Worm (Caenorhabditis elegans) whole organism, dauer: ENCODE measurements around the gene F35C5.12.

Experiments
- unc-62 ChIP-seq: sonication (generic microtip); optimal IDR thresholded peaks from 2 replicates; lab custom pipeline; 2017; ENCODE audit warnings: missing biosample characterization, missing genetic modification reagents, missing genetic modification characterization

The F35C5.12 gene

DNA sequence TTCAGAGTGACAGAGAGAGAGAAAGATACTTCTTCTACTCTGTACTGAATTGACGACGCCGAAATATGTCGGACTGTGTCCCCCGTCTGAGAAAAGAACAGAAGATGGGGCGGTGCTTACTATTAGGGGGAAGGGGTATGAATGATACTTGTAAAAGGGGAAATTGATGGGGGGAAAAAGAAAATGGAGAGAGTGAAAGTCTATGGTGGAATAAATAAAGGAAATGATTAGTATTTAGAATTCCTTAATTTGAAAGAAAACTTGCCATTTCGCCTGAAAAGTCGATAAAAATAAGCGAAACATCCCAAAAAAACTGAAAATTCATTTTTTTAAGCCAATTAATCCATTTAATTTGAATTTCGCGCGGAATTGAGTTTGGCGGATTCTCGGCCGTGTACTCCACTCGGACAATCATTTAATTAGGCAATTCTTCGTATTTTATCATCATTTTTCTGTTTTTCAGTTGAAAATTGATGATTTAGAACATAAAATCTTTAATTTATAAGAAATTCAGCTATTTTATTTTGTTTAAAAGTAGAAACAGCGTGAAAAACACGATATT lies at the start of gene F35C5.12:
Gene F35C5.12, minus strand, starts transcription at position 51 of the 562 bp plus-strand sequence.
- no peak for TF ChIP-seq unc-62

ce11 chrII:12961743-12962142 lies 47.4 kb upstream of the F35C5.12 start:
- no peak for TF ChIP-seq unc-62

DNA sequence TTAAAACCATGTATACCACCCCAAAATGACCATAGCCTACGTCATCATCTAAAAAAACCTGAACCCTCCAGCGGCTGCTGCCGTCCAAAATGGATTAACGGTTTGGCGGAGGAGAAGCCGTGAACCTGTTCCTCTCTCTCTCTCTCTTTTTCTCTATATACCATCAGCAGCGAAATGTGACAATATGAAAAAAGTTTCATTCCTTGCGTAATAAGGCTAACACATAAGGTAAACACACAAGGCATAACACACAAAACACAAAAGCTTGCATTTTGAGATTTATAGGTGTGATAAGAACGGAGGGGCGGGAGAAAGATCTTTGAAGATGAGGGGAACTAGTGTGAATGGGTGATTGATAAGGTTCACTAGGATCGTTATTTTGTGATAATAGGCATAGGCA lies 46.9 kb upstream of the F35C5.12 start:
- TF ChIP-seq unc-62 = no peak

DNA sequence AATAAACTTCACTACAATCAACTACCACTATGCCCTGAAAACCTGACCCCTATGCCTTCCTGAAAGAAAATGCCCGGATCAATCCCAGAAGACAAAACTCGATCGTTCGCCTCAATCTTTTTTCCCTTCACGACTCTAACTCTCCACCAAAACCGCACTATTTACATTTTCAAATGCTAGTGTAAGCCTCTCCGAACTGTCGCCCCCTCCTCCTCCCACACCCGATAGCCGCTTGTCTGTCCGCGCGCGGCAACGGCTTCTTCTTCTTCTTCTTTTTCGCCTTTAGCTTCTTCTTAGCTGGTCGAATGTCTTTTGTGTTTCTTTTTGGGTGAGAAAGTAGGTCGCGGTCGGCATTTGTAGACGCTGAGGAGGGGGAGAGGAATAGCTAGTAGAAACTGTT lies 45.8 kb upstream of the F35C5.12 start:
- TF ChIP-seq unc-62 = no peak

DNA sequence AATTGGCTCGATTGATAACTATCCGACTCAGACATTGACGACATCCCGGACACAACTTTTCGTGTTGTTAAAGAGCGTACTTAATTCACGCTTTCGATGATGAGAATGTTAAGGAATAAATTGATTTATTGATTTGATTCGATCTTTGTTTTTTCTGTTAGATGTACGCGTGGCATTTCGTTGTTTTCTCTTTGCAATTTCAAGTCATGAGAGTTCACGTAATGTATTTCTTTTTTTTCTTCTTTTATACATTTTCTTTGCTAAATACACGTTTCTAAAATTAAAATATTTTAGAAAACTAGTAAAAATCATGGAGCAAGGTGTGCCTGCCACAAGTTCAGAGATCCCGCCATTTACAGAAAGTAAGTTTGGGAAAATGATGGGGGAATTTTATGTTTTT lies 40.3 kb upstream of the F35C5.12 start, which contains the start of the genes Y38F1A.1 and Y38F1A.2:
Gene Y38F1A.1, minus strand, starts transcription at position 101 of the 400 bp plus-strand sequence.
Gene Y38F1A.2, plus strand, starts transcription at position 289 of the 400 bp plus-strand sequence.
- no peak for TF ChIP-seq unc-62

DNA sequence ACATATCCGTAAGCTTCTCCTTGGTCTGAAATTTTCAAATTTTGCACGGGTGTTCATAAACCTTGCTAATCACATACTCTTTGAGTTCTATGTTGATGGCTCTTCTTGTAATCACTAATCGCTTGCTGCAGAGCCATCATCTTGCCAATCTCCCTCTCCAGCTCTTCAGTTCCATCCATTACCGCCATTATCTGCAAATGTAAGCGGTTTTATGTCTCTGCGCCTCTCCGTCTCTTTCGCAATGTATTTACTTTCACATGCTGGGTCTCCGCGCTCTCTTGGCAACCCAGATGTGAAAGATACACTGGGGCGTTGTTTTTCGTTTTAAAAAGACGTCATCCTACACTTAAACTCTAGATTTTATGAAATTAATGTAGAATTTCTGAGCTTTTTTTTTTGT lies 38.9 kb upstream of the F35C5.12 start:
- no peak for TF ChIP-seq unc-62

DNA sequence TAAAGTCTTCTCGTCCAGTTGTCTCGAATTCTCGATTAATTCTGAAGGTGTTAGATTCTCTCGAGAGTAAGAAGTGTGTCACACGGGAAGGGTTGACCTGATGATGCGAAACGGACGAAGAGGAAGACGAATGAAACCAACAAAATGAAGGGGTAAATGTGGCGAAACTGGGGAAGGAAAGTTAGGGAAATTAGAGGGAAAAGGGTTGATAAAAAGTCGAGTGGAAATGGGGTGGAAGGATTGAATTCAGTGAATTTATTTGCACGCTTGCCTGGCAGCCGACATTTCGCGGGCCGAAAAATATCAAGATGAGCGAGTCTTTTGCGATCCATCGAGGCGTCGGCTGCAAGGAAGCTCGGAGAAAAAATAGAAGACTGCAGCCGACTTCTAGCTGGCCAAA lies 33.8 kb upstream of the F35C5.12 start, which contains the start of gene F58G1.7:
Gene F58G1.7, minus strand, starts transcription at position 101 of the 400 bp plus-strand sequence.
- TF ChIP-seq unc-62 = no peak

DNA sequence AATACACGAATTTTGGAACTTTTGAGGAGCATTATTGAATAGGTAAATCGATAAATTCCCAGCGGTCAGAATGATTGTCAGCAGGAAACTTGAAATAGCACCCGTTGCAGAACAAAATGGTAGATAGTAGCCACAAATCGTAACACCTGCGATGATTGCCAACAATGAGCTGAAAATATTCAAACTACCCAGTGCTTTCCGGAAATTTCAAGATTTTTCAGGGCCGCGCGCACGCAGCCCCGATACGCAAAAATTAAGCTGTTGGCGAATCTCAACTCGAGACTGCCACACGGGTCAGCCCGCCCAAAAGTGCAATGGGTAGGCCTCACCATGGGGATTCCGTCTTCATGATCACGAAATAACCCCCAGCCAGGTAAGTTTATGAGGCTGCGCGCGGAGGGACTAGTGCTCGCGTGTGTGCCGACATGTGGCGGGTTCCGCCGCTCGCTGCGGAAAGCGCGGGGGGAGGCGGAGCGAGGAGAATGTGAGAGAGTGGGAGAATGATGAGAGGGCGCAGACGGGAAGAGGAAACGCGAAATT lies 30.3 kb upstream of the F35C5.12 start:
- TF ChIP-seq unc-62 = no peak

ce11 chrII:12942496-12942895 lies 28.1 kb upstream of the F35C5.12 start:
- no peak for TF ChIP-seq unc-62

- TF ChIP-seq unc-62 = no peak
These were observed 25.4 kb upstream of the F35C5.12 start, which contains the start of gene arrd-10 for ce11 chrII:12939801-12940200. Gene arrd-10, plus strand, starts transcription at chrII:12940101.

DNA sequence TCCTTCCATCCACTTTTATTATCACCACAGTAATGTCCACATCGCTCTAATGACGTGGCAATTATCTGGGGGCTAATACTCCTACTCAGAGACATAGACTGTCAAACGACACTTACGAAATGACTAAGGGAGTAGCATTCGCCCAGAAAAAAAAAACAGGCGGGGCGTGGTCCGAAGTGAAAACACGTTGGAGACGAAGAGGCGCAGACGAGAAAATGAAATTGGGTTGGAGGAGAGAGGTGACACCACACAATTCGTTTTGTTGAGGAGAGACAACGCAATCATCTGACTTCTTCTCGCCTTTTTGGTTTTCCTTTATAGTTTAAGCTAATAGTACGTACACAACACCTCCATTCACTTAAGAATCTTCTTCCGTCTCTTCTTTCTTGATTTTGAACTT lies 24.8 kb upstream of the F35C5.12 start:
- TF ChIP-seq unc-62 = no peak

ce11 chrII:12935259-12935658 lies 20.9 kb upstream of the F35C5.12 start, which contains the start of gene lips-9:
Gene lips-9, minus strand, starts transcription at chrII:12935359.
- TF ChIP-seq unc-62 = no peak

DNA sequence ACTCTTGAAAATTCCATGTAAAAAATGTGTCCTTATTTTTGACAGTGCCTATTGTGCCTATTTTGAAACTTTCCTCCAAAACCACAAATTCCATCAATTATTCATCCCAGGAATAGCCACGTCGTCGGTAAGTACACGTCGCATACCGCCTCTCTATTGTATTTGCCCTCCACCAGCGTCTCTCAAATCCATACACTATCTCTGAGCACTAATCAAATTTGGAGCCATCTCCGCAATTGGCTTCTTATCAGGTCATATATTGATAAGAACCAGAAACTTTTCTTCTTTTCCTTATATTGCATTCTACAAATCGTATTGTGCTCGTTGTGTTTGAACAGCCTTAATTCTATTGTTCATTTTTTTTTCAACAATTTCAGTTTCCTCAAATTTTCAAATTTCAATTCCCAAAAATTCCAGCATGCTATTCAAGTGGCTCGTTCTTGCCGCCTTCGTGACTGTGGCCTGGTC lies 17.1 kb upstream of the F35C5.12 start, which contains the start of gene dct-18:
Gene dct-18, plus strand, starts transcription at position 418 of the 468 bp plus-strand sequence.
- no peak for TF ChIP-seq unc-62

- no peak for TF ChIP-seq unc-62
These were observed 15.8 kb upstream of the F35C5.12 start for ce11 chrII:12930138-12930537.

DNA sequence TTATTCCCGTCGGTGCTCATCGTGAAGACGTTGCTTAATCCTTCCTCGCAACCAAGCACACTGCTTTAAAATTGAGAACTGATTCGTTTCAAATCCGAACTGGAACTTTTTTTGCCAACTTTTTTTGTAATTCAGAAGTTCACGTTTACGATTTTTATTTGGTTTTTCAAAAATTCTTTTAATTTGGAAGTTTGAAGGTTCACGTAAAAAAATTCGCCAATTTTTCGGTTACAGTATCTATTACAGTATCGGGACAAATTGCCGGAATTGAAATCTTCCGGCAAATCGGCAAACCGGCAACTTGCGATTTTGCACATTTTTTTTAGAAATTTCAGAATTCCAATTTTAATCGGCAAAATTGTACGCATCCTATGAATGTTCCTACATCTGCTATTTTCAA lies 13.9 kb upstream of the F35C5.12 start, which contains the start of gene F58G1.3:
Gene F58G1.3, minus strand, starts transcription at position 101 of the 400 bp plus-strand sequence.
- TF ChIP-seq unc-62 = no peak

DNA sequence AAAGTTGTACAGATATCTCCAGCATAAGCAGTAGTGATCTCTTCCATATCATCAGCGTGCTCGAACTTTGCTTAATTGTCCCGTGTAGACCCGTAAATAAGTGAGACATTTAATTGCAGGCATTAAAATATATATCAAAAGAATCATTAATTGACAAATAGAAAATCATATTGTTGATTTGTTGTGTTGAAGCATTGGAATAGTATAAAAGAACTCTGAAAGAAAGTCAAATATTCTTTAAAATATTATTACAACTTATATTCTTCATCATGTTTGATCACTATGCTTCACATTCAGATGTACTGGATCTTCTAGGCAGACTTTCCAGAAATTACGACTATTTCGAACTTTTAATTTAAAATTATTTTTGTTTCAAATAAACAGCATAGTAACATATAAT lies 11.2 kb upstream of the F35C5.12 start, which contains the start of gene F58G1.8:
Gene F58G1.8, minus strand, starts transcription at position 101 of the 400 bp plus-strand sequence.
- no peak for TF ChIP-seq unc-62

DNA sequence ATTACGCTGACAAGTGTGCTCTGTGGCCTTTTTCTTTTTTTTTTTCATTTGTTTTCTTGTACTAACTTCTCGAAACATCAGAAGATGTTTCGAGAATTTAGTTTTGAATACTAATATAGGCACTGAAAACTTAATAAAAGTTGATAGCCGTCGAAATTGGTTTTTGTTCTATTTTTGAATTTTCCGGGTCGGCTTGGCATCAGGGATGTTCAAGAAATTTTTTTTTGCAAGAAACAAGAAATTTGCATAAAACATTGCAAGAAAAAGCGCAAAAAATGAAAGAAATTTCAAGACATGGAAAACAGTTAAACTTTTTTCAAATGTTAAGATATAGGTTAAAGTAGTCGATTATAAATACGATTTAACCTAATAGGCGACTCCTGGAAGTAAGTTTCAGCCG lies 8.9 kb upstream of the F35C5.12 start:
- TF ChIP-seq unc-62 = no peak

DNA sequence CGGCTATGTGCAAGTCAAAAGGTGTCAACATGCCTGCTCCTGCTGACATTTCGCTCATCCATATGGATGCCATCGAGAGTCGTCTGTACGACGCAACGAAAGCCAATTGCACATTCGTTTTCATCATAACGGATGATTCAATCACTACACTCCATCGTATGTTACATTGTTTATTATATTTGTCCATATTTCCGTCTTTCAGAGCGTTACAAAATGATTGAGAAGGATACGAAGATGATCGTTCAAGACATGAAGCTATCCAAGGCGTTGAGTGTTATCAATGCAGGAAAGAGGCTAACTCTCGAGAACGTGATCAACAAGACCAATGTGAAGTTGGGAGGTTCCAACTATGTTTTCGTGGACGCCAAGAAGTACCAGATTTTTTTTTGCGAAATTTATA lies 7.1 kb upstream of the F35C5.12 start:
- TF ChIP-seq unc-62 = no peak
